Worm (Caenorhabditis elegans) whole organism, L2 larva: ENCODE measurements around the gene mob-1.

Experiments
- C34F6.9 ChIP-seq: fragments of 150-350 bp; optimal IDR thresholded peaks from 2 replicates; lab custom pipeline; 2014; ENCODE audit warnings: missing biosample characterization, missing genetic modification characterization
- F13H6.1 ChIP-seq: sonication (generic microtip); optimal IDR thresholded peaks from 2 replicates; lab custom pipeline; 2016; ENCODE audit warnings: missing genetic modification characterization, missing compliant biosample characterization
- R02D3.7 ChIP-seq: fragments of 150-350 bp; optimal IDR thresholded peaks from 2 replicates; lab custom pipeline; 2014; ENCODE audit warnings: missing biosample characterization, missing genetic modification characterization
- Y55F3AM.14 ChIP-seq: fragments of 200-800 bp; sonication (Bioruptor generic); optimal IDR thresholded peaks from 2 replicates; lab custom pipeline; 2018; ENCODE audit warnings: mild to moderate bottlenecking, missing genetic modification characterization, missing compliant biosample characterization
- alr-1 ChIP-seq: fragments of 150-350 bp; optimal IDR thresholded peaks from 2 replicates; lab custom pipeline; 2014; ENCODE audit warnings: missing biosample characterization, missing genetic modification characterization
- aly-2 ChIP-seq: fragments of 150-350 bp; optimal IDR thresholded peaks from 2 replicates; lab custom pipeline; 2014; ENCODE audit warnings: missing biosample characterization, missing genetic modification characterization
- ama-1 ChIP-seq: fragments of 150-350 bp; optimal IDR thresholded peaks from 2 replicates; lab custom pipeline; 2018; ENCODE audit warnings: inconsistent platforms
- ceh-82 ChIP-seq: fragments of 150-350 bp; optimal IDR thresholded peaks from 2 replicates; lab custom pipeline; 2014; ENCODE audit warnings: missing biosample characterization, missing genetic modification characterization
- crh-2 ChIP-seq: sonication (generic microtip); optimal IDR thresholded peaks from 2 replicates; lab custom pipeline; 2017; ENCODE audit warnings: missing biosample characterization, missing genetic modification characterization
- dmd-4 ChIP-seq: sonication (generic microtip); optimal IDR thresholded peaks from 2 replicates; lab custom pipeline; 2017; ENCODE audit warnings: missing biosample characterization, missing genetic modification characterization
- egl-27 ChIP-seq: sonication (generic microtip); optimal IDR thresholded peaks from 3 replicates; lab custom pipeline; 2017; ENCODE audit warnings: missing biosample characterization, missing genetic modification reagents, missing genetic modification characterization
- elt-1 ChIP-seq: fragments of 150-350 bp; optimal IDR thresholded peaks from 2 replicates; lab custom pipeline; 2014; ENCODE audit warnings: missing biosample characterization, missing genetic modification characterization
- fos-1 ChIP-seq: fragments of 150-350 bp; optimal IDR thresholded peaks from 2 replicates; lab custom pipeline; 2014; ENCODE audit warnings: missing biosample characterization, missing genetic modification characterization
- lin-13 ChIP-seq: fragments of 150-350 bp; optimal IDR thresholded peaks from 2 replicates; lab custom pipeline; 2014; ENCODE audit warnings: missing biosample characterization, missing genetic modification reagents, missing genetic modification characterization
- lin-39 ChIP-seq: fragments of 150-350 bp; optimal IDR thresholded peaks from 2 replicates; lab custom pipeline; 2014; ENCODE audit warnings: missing biosample characterization, missing genetic modification reagents, missing genetic modification characterization
- lsy-2 ChIP-seq, 2 experiments: fragments of 150-350 bp in 1 of 2; sonication (generic microtip) in 1 of 2; optimal IDR thresholded peaks; 2 replicates each; lab custom pipeline; 2014 to 2017; ENCODE audit warnings: missing biosample characterization in 2 of 2, missing genetic modification characterization in 2 of 2
- mbf-1 ChIP-seq: sonication (generic microtip); optimal IDR thresholded peaks from 2 replicates; lab custom pipeline; 2017; ENCODE audit warnings: missing biosample characterization, missing genetic modification characterization
- mdl-1 ChIP-seq, 2 experiments: fragments of 150-350 bp in 1 of 2; sonication (generic microtip) in 1 of 2; optimal IDR thresholded peaks; 2 replicates each; lab custom pipeline; 2017; ENCODE audit warnings: missing biosample characterization in 2 of 2, missing genetic modification characterization in 2 of 2
- nhr-10 ChIP-seq: sonication (generic microtip); optimal IDR thresholded peaks from 2 replicates; lab custom pipeline; 2017; ENCODE audit warnings: missing biosample characterization, missing genetic modification characterization
- nhr-11 ChIP-seq: fragments of 150-350 bp; optimal IDR thresholded peaks from 2 replicates; lab custom pipeline; 2014; ENCODE audit warnings: missing biosample characterization, missing genetic modification characterization
- nhr-129 ChIP-seq: fragments of 150-350 bp; optimal IDR thresholded peaks from 2 replicates; lab custom pipeline; 2014; ENCODE audit warnings: missing biosample characterization, missing genetic modification characterization
- nhr-21 ChIP-seq: fragments of 150-350 bp; optimal IDR thresholded peaks from 2 replicates; lab custom pipeline; 2014; ENCODE audit warnings: missing biosample characterization, missing genetic modification characterization
- nhr-23 ChIP-seq: fragments of 150-350 bp; optimal IDR thresholded peaks from 2 replicates; lab custom pipeline; 2014; ENCODE audit warnings: missing biosample characterization, missing genetic modification reagents, missing genetic modification characterization
- nhr-237 ChIP-seq: fragments of 150-350 bp; optimal IDR thresholded peaks from 2 replicates; lab custom pipeline; 2014; ENCODE audit warnings: missing biosample characterization, missing genetic modification characterization
- nhr-25 ChIP-seq: fragments of 150-350 bp; sonication (generic microtip); optimal IDR thresholded peaks from 3 replicates; lab custom pipeline; 2014; ENCODE audit warnings: missing biosample characterization, missing genetic modification characterization
- nhr-77 ChIP-seq: fragments of 150-350 bp; optimal IDR thresholded peaks from 2 replicates; lab custom pipeline; 2014; ENCODE audit warnings: missing biosample characterization, missing genetic modification characterization
- sem-4 ChIP-seq: fragments of 150-350 bp; optimal IDR thresholded peaks from 2 replicates; lab custom pipeline; 2014; ENCODE audit warnings: missing biosample characterization, missing genetic modification reagents, missing genetic modification characterization
- sma-3 ChIP-seq: sonication (generic microtip); optimal IDR thresholded peaks from 2 replicates; lab custom pipeline; 2016; ENCODE audit warnings: missing genetic modification reagents, missing genetic modification characterization, missing compliant biosample characterization
- sma-9 ChIP-seq, 2 experiments: fragments of 150-350 bp in 1 of 2; sonication (generic microtip) in 1 of 2; optimal IDR thresholded peaks; 2 replicates each; lab custom pipeline; 2014 to 2016; ENCODE audit warnings: missing genetic modification characterization in 2 of 2, mild to moderate bottlenecking in 1 of 2, missing biosample characterization in 1 of 2, missing compliant biosample characterization in 1 of 2, missing genetic modification reagents in 1 of 2, moderate library complexity in 1 of 2
- unc-55 ChIP-seq: fragments of 150-350 bp; sonication (generic microtip); optimal IDR thresholded peaks from 3 replicates; lab custom pipeline; 2014; ENCODE audit warnings: missing biosample characterization, missing genetic modification reagents, missing genetic modification characterization
- unc-62 ChIP-seq: fragments of 150-350 bp; optimal IDR thresholded peaks from 2 replicates; lab custom pipeline; 2014; ENCODE audit warnings: missing biosample characterization, missing genetic modification reagents, missing genetic modification characterization
- zag-1 ChIP-seq: fragments of 150-350 bp; optimal IDR thresholded peaks from 2 replicates; lab custom pipeline; 2014; ENCODE audit warnings: missing biosample characterization, missing genetic modification characterization

Gene mob-1

DNA sequence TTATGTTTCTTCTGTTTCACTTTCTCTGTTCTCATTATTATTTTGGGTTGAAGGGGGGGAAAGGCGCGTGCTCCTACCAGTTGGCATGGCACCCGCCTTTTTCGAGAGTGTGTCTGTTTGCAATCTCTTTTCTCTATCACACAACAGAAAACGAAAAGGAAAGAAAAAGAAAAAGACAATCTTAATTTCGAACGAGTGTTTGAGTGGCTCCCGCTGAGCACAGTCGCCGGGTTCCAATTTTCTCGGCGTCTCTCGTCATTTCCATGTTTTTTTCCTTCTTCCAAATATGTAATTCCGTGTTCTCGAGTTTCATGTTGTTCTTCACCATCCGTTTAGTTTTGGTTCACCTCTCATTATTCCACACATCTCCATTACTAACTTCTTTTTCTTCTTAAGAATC is 18.2 kb upstream of the mob-1 start, which contains the start of gene F38H4.3:
F38H4.3 (plus strand) TSS at position 301 of the 400 bp plus-strand sequence.
- no peak for TF ChIP-seq Y55F3AM.14
- no peak for TF ChIP-seq nhr-25 (tag; lab: Kevin White, UChicago)
- TF ChIP-seq aly-2 = no peak
- TF ChIP-seq dmd-4 (tag; lab: Kevin White, UChicago) = no peak

DNA sequence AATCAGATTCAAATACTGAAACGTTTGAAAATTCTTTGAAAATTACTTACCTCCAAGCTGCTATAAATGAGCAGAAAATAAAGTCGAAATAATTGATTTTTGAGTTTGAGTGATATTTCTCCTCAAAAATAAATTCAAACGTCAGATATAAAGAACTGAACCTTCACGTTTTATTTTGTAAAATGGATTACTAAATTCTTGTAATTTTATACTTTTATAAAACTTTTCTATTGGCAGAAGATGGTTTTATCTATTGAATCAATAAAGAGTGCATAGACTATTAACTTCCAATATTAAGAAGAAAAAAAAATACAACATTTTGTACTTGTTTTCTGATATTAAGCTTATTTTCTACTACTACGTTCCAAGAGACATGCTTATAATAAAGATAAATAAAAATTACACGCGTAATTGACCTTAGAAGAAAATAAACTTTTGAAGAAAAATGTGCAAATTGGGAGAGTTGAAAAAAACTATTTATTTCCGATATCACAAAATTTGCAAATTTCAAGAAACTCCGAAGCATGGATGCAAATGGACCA is 12.5 kb upstream of the mob-1 start, which contains the start of the genes F38H4.6 and F38H4.4:
F38H4.6 (minus strand) TSS at position 101 of the 542 bp plus-strand sequence.
F38H4.4 (plus strand) TSS at position 492 of the 542 bp plus-strand sequence.
- no peak for TF ChIP-seq mbf-1 (tag; lab: Kevin White, UChicago)
- no peak for TF ChIP-seq crh-2 (tag; lab: Kevin White, UChicago)

DNA sequence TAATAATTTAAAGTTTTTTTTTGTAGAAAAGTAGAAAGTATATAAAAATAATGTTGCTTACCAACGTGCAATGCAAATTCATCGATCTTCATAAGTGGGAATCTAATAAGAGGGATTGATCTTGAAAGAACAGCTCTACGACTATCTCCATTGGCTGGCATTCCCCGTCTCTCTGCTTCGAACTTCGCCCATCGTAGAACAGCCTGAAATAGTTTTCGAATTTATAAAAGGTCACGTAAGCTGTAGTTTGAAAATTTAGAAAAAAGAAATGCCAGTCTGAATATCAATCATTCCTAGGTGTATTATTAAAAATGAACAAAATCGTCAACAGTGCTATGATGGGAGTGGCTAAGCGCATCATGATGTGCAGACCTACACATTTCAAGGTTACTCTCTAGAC is 8.5 kb upstream of the mob-1 start, which contains the start of gene F38H4.5:
F38H4.5 (plus strand) TSS at position 301 of the 400 bp plus-strand sequence.
- TF ChIP-seq nhr-10 (tag; lab: Kevin White, UChicago) (no peak), zag-1 (no peak), fos-1 (tag; lab: Kevin White, UChicago) (no peak), sma-9 (GFP tag; optimal IDR thresholded peaks at IDR 0.05; lab: Kevin White, UChicago) (no peak), sma-9 (tag; optimal IDR thresholded peaks at IDR 0.05; lab: Kevin White, UChicago) (no peak), sma-3 (no peak), ama-1 (lab: Kevin White, UChicago) (no peak), unc-55 (no peak), ceh-82 (tag; lab: Kevin White, UChicago) (no peak)
- TF ChIP-seq, all 48 proteins: peak for 0

DNA sequence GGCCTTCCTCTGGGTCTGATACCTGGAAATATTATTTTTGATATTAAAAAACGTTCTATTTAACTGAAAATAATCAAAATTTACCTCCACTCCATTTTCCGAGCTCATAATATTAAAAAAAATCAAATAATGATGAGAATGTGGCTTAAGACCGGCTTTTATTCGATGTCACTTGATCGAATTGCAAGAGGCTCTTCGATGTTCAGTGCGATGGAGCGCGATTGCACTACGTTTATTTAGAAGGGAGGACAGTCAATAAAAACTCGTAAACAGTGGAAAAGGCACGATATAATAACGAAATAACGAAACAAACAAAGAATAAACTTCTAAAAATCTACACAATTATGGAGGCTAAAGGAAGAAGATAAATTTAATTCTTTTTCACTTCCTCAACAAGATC is 5.6 kb upstream of the mob-1 start, which contains the start of gene tag-30:
tag-30 (minus strand) TSS at position 383 of the 400 bp plus-strand sequence.
- TF ChIP-seq nhr-129 (tag; lab: Kevin White, UChicago) (peak; percentile 75), nhr-21 (peak; percentile 15), alr-1 (no peak), ama-1 (lab: Kevin White, UChicago) (no peak), lin-39 (tag; lab: Kevin White, UChicago) (no peak), sma-9 (GFP tag; optimal IDR thresholded peaks at IDR 0.05; lab: Kevin White, UChicago) (no peak), sma-9 (tag; optimal IDR thresholded peaks at IDR 0.05; lab: Kevin White, UChicago) (no peak), mdl-1 (tag; optimal IDR thresholded peaks at IDR 0.05; lab: Kevin White, UChicago) (no peak), C34F6.9 (peak; percentile 84), dmd-4 (tag; lab: Kevin White, UChicago) (no peak), sem-4 (tag; lab: Kevin White, UChicago) (no peak), F13H6.1 (tag; lab: Kevin White, UChicago) (peak; percentile 30), nhr-11 (no peak), lin-13 (peak; percentile 69), nhr-77 (tag; lab: Kevin White, UChicago) (no peak), elt-1 (tag; lab: Kevin White, UChicago) (no peak), sma-3 (peak; percentile 41), aly-2 (no peak), lsy-2 (tag; optimal IDR thresholded peaks at IDR 0.05; lab: Kevin White, UChicago) (peak in 1 of 2 experiments; percentile 72), unc-55 (peak; percentile 40)
- TF ChIP-seq, all 48 proteins: peak for 8

DNA sequence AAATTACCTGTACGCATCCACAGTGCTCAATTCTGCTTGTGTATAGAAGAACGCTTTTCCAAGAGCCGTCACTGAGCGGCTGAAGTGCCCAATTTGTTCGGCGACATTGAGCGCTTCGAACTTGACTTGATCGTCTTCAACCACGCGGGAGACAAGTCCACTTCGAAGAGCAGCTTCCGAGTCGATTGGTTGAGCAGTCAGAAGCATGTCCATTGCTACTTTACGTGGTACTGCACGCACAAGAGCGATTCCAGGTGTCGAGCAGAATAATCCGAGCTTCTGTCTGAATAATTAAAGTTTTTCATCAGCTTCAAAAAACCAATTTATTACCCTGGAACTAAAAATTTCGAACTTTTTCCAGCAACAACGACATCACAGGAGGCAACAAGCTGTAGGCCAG is 4.9 kb upstream of the mob-1 start:
- no peak for TF ChIP-seq R02D3.7 (tag; lab: Kevin White, UChicago)
- no peak for TF ChIP-seq aly-2
- TF ChIP-seq nhr-10 (tag; lab: Kevin White, UChicago) = no peak
- no peak for TF ChIP-seq C34F6.9
- no peak for TF ChIP-seq crh-2 (tag; lab: Kevin White, UChicago)
- no peak for TF ChIP-seq fos-1 (tag; lab: Kevin White, UChicago)
- no peak for TF ChIP-seq sma-3
- TF ChIP-seq nhr-237 (tag; lab: Kevin White, UChicago) = no peak
- TF ChIP-seq ceh-82 (tag; lab: Kevin White, UChicago) = no peak
- no peak for TF ChIP-seq nhr-25 (tag; lab: Kevin White, UChicago)
- TF ChIP-seq egl-27 (tag; lab: Kevin White, UChicago) = no peak
- no peak for TF ChIP-seq unc-62
- no peak for TF ChIP-seq nhr-11
- no peak for TF ChIP-seq lsy-2 (tag; optimal IDR thresholded peaks at IDR 0.05; lab: Kevin White, UChicago)
- TF ChIP-seq Y55F3AM.14 = no peak
- no peak for TF ChIP-seq nhr-129 (tag; lab: Kevin White, UChicago)
- no peak for TF ChIP-seq nhr-23 (tag; lab: Kevin White, UChicago)
- TF ChIP-seq, all 48 proteins: peak for 0
